Worm (Caenorhabditis elegans): ENCODE data around the gene ell-1.

Gene ell-1

ce11 chrIV:4449843-4450242, 55.6 kb downstream of the ell-1 start (continued):
- TF ChIP-seq Y53F4B.3 (GFP tag; IDR thresholded peaks at IDR 0.05), result no peak
- peak; percentile 43 for TF ChIP-seq tbp1 (GFP tag; optimal IDR thresholded peaks at IDR 0.05)
- no peak for TF ChIP-seq chd-7 (tag; optimal IDR thresholded peaks at IDR 0.05)
- TF ChIP-seq bed-2 (GFP tag; IDR thresholded peaks at IDR 0.05), result no peak
- no peak for TF ChIP-seq nfya-1 (tag; optimal IDR thresholded peaks at IDR 0.05; ENCODE audit: borderline replicate concordance, insufficient read depth)
- no peak for TF ChIP-seq B0261.1 (tag; optimal IDR thresholded peaks at IDR 0.05)
- no peak for TF ChIP-seq zim-3 (tag; optimal IDR thresholded peaks at IDR 0.05)
- no peak for TF ChIP-seq B0019.2 (GFP tag; conservative IDR thresholded peaks at IDR 0.05)
- TF ChIP-seq attf-3 (GFP tag; conservative IDR thresholded peaks at IDR 0.05), result 0 out of 2 replicates have a peak, but pooled peaks have one; percentile 9
- TF ChIP-seq ztf-3 (GFP tag; optimal IDR thresholded peaks at IDR 0.05), result no peak
- peak; percentile 49 for TF ChIP-seq ama-1 (optimal IDR thresholded peaks at IDR 0.05)
- no peak for TF ChIP-seq ama-1 (GFP tag; optimal IDR thresholded peaks at IDR 0.05)
- TF ChIP-seq Y67H2A.10 (GFP tag; conservative IDR thresholded peaks at IDR 0.05), result no peak
- peak; percentile 39 for TF ChIP-seq F33H1.4 (GFP tag; IDR thresholded peaks at IDR 0.05)
- TF ChIP-seq nhr-179 (tag; optimal IDR thresholded peaks at IDR 0.05), result no peak
- no peak for TF ChIP-seq let-607 (tag; optimal IDR thresholded peaks at IDR 0.05)
- TF ChIP-seq mel-28 (tag; optimal IDR thresholded peaks at IDR 0.05; ENCODE audit: borderline replicate concordance), result no peak
- TF ChIP-seq F52B5.7 (tag; optimal IDR thresholded peaks at IDR 0.05), result peak; percentile 52
- TF ChIP-seq sdz-38 (tag; optimal IDR thresholded peaks at IDR 0.05), result no peak
- TF ChIP-seq aptf-3 (GFP tag; IDR thresholded peaks at IDR 0.05), result no peak
- no peak for TF ChIP-seq ceh-40 (GFP tag; IDR thresholded peaks at IDR 0.05)
- no peak for TF ChIP-seq snpc-1.3 (tag; optimal IDR thresholded peaks at IDR 0.05; ENCODE audit: insufficient read depth)
- peak; percentile 38; the same call in 1 of the 2 replicates for TF ChIP-seq mcd-1 (GFP tag; IDR thresholded peaks at IDR 0.05)
- no peak for TF ChIP-seq ztf-22 (GFP tag; optimal IDR thresholded peaks at IDR 0.05)
- no peak for TF ChIP-seq efl-1 (GFP tag; optimal IDR thresholded peaks at IDR 0.05)
- TF ChIP-seq lsy-27 (tag; optimal IDR thresholded peaks at IDR 0.05; ENCODE audit: borderline replicate concordance, insufficient read depth), result no peak
- no peak for TF ChIP-seq F57A8.1 (GFP tag; optimal IDR thresholded peaks at IDR 0.05)
- TF ChIP-seq unc-130 (GFP tag; optimal IDR thresholded peaks at IDR 0.05), result no peak
- TF ChIP-seq ceh-100 (GFP tag; IDR thresholded peaks at IDR 0.05), result 0 out of 2 replicates have a peak, but pooled peaks have one; percentile 27
- TF ChIP-seq egrh-3 (GFP tag; IDR thresholded peaks at IDR 0.05), result no peak
- peak; percentile 75 for TF ChIP-seq repo-1 (tag; optimal IDR thresholded peaks at IDR 0.05)
- no peak for TF ChIP-seq ccch-3 (GFP tag; optimal IDR thresholded peaks at IDR 0.05)
- TF ChIP-seq mes-4 (tag; optimal IDR thresholded peaks at IDR 0.05), result peak; percentile 38
- no peak for TF ChIP-seq zfh-2 (GFP tag; conservative IDR thresholded peaks at IDR 0.05)
- peak; percentile 39; the same call in 1 of the 2 replicates for TF ChIP-seq rcor-1 (GFP tag; IDR thresholded peaks at IDR 0.05)
- TF ChIP-seq ZK185.1 (tag; optimal IDR thresholded peaks at IDR 0.05; ENCODE audit: poor library complexity, severe bottlenecking), result peak; percentile 72
- no peak for TF ChIP-seq lsl-1 (GFP tag; optimal IDR thresholded peaks at IDR 0.05)
- peak; percentile 2 for TF ChIP-seq xnd-1 (tag; optimal IDR thresholded peaks at IDR 0.05)
- TF ChIP-seq F23B12.7 (tag; optimal IDR thresholded peaks at IDR 0.05; ENCODE audit: insufficient read depth), result no peak
- TF ChIP-seq tbx-9 (tag; optimal IDR thresholded peaks at IDR 0.05; ENCODE audit: borderline replicate concordance), result no peak
- TF ChIP-seq F10E7.11 (tag; optimal IDR thresholded peaks at IDR 0.05), result peak; percentile 51
- peak; percentile 58; the same call in 1 of the 2 replicates for TF ChIP-seq lin-26 (GFP tag; IDR thresholded peaks at IDR 0.05)
- no peak for TF ChIP-seq hmg-20 (GFP tag; IDR thresholded peaks at IDR 0.05)
- TF ChIP-seq egl-44 (GFP tag; IDR thresholded peaks at IDR 0.05), result 0 out of 2 replicates have a peak, but pooled peaks have one; percentile 24
- peak; percentile 52 for TF ChIP-seq lin-40 (tag; optimal IDR thresholded peaks at IDR 0.05)
- no peak for TF ChIP-seq T26A5.8 (tag; optimal IDR thresholded peaks at IDR 0.05)
- no peak for TF ChIP-seq ztf-25 (GFP tag; IDR thresholded peaks at IDR 0.05)
- TF ChIP-seq ceh-91 (GFP tag; IDR thresholded peaks at IDR 0.05), result peak; percentile 22
